Fruit fly (Drosophila melanogaster) whole organism, embryonic: ENCODE measurements around the gene CG13991.

Experiments used
- Abd-B ChIP-seq: fragments of 200-800 bp; sonication (Bioruptor generic); optimal IDR thresholded peaks from 2 replicates; lab custom pipeline; 2018; ENCODE audit warnings: missing biosample characterization, mild to moderate bottlenecking, missing genetic modification characterization, moderate library complexity
- Antp ChIP-seq: fragments of 200-800 bp; sonication (Bioruptor generic); optimal IDR thresholded peaks from 3 replicates; lab custom pipeline; 2016; ENCODE audit warnings: missing biosample characterization, missing genetic modification characterization
- B-H1 ChIP-seq: fragments of 200-800 bp; sonication (Bioruptor generic); IDR thresholded peaks from 3 replicates; pipeline ENCODE4 v1.3.6; 2022; ENCODE audit warnings: missing biosample characterization, missing genetic modification characterization
- Blimp-1 ChIP-seq: fragments of 200-800 bp; sonication (Bioruptor generic); optimal IDR thresholded peaks from 3 replicates; lab custom pipeline; 2018; ENCODE audit warnings: missing biosample characterization, missing genetic modification characterization, mild to moderate bottlenecking, moderate library complexity, missing genetic modification reagents
- CG10274 ChIP-seq: fragments of 200-800 bp; sonication (Bioruptor generic); optimal IDR thresholded peaks from 3 replicates; lab custom pipeline; 2017; ENCODE audit warnings: missing biosample characterization, mild to moderate bottlenecking, missing genetic modification characterization
- CG10959 ChIP-seq: fragments of 200-800 bp; sonication (Bioruptor generic); IDR thresholded peaks from 2 replicates; pipeline ENCODE4 v1.3.6; 2022; ENCODE audit warnings: missing biosample characterization, missing genetic modification characterization
- CG11247 ChIP-seq: fragments of 200-800 bp; sonication (Bioruptor generic); IDR thresholded peaks from 2 replicates; pipeline ENCODE4 v1.3.6; 2022; ENCODE audit warnings: missing biosample characterization, missing genetic modification characterization
- CG11504 ChIP-seq: fragments of 200-800 bp; sonication (Bioruptor generic); optimal IDR thresholded peaks from 3 replicates; lab custom pipeline; 2019; ENCODE audit warnings: missing biosample characterization, mild to moderate bottlenecking, missing genetic modification characterization, moderate library complexity
- CG11560 ChIP-seq: fragments of 200-800 bp; sonication (Bioruptor generic); IDR thresholded peaks from 3 replicates; pipeline ENCODE4 v1.3.6; 2022; ENCODE audit warnings: missing biosample characterization, missing genetic modification characterization
- CG12155 ChIP-seq: fragments of 200-800 bp; sonication (Bioruptor generic); optimal IDR thresholded peaks from 3 replicates; lab custom pipeline; 2016; ENCODE audit warnings: missing biosample characterization, missing genetic modification characterization
- CG12236 ChIP-seq: fragments of 200-800 bp; sonication (Bioruptor generic); optimal IDR thresholded peaks from 2 replicates; lab custom pipeline; 2016; ENCODE audit warnings: missing biosample characterization, missing genetic modification characterization
- CG12299 ChIP-seq: fragments of 200-800 bp; sonication (Bioruptor generic); optimal IDR thresholded peaks from 2 replicates; lab custom pipeline; 2018; ENCODE audit warnings: missing biosample characterization, mild to moderate bottlenecking, missing genetic modification characterization
- CG13624 ChIP-seq: fragments of 200-800 bp; sonication (Bioruptor generic); optimal IDR thresholded peaks from 2 replicates; lab custom pipeline; 2016; ENCODE audit warnings: missing biosample characterization, missing genetic modification characterization
- CG14050 ChIP-seq: fragments of 200-800 bp; sonication (Bioruptor generic); IDR thresholded peaks from 3 replicates; pipeline ENCODE4 v1.3.6; 2022; ENCODE audit warnings: missing biosample characterization, missing genetic modification characterization
- CG14441 ChIP-seq: fragments of 200-800 bp; sonication (Bioruptor generic); IDR thresholded peaks from 2 replicates; pipeline ENCODE4 v1.3.6; 2022; ENCODE audit warnings: missing biosample characterization, missing genetic modification characterization
- CG15011 ChIP-seq: fragments of 200-800 bp; sonication (Bioruptor generic); optimal IDR thresholded peaks from 3 replicates; lab custom pipeline; 2018; ENCODE audit warnings: missing biosample characterization, mild to moderate bottlenecking, missing genetic modification characterization
- CG18764 ChIP-seq: fragments of 200-800 bp; sonication (Bioruptor generic); optimal IDR thresholded peaks from 3 replicates; lab custom pipeline; 2016; ENCODE audit warnings: missing biosample characterization, missing genetic modification characterization
- CG2199 ChIP-seq: fragments of 200-800 bp; sonication (Bioruptor generic); IDR thresholded peaks from 3 replicates; pipeline ENCODE4 v1.3.6; 2022; ENCODE audit warnings: missing biosample characterization, missing genetic modification characterization
- CG30020 ChIP-seq: fragments of 200-800 bp; optimal IDR thresholded peaks from 2 replicates; lab custom pipeline; 2019; ENCODE audit warnings: missing biosample characterization, mild to moderate bottlenecking, missing genetic modification characterization, moderate library complexity
- CG3281 ChIP-seq: fragments of 200-800 bp; sonication (Bioruptor generic); optimal IDR thresholded peaks from 3 replicates; lab custom pipeline; 2017; ENCODE audit warnings: missing biosample characterization, mild to moderate bottlenecking, missing genetic modification characterization
- CG3407 ChIP-seq: fragments of 200-800 bp; sonication (Bioruptor generic); optimal IDR thresholded peaks from 2 replicates; lab custom pipeline; 2018; ENCODE audit warnings: missing biosample characterization, mild to moderate bottlenecking, missing genetic modification characterization
- CG43689 ChIP-seq: fragments of 200-800 bp; sonication (Bioruptor generic); IDR thresholded peaks from 2 replicates; pipeline ENCODE4 v1.3.6; 2022; ENCODE audit warnings: missing biosample characterization, missing genetic modification characterization
- CG6654 ChIP-seq: fragments of 200-800 bp; sonication (Bioruptor generic); optimal IDR thresholded peaks from 2 replicates; lab custom pipeline; 2017; ENCODE audit warnings: missing biosample characterization, mild to moderate bottlenecking, missing genetic modification characterization
- CG6813 ChIP-seq: fragments of 200-800 bp; sonication (Bioruptor generic); optimal IDR thresholded peaks from 2 replicates; lab custom pipeline; 2017; ENCODE audit warnings: missing biosample characterization, missing genetic modification characterization, mild to moderate bottlenecking, moderate library complexity, missing genetic modification reagents
- CG7786 ChIP-seq: fragments of 200-800 bp; sonication (Bioruptor generic); optimal IDR thresholded peaks from 2 replicates; lab custom pipeline; 2016; ENCODE audit warnings: missing biosample characterization, missing genetic modification characterization
- CG8089 ChIP-seq: fragments of 200-800 bp; sonication (Bioruptor generic); optimal IDR thresholded peaks from 3 replicates; lab custom pipeline; 2016; ENCODE audit warnings: missing biosample characterization, missing genetic modification characterization
- CG9609 ChIP-seq: fragments of 200-800 bp; sonication (Bioruptor generic); optimal IDR thresholded peaks from 3 replicates; lab custom pipeline; 2016; ENCODE audit warnings: missing biosample characterization, missing genetic modification characterization
- CkIIα-i1 ChIP-seq: fragments of 200-800 bp; sonication (Bioruptor generic); IDR thresholded peaks from 2 replicates; pipeline ENCODE4 v1.3.6; 2022; ENCODE audit warnings: missing biosample characterization, missing genetic modification characterization
- HmgD ChIP-seq: fragments of 200-800 bp; sonication (Bioruptor generic); optimal IDR thresholded peaks from 3 replicates; lab custom pipeline; 2016; ENCODE audit warnings: missing biosample characterization, missing genetic modification characterization
- NC2β ChIP-seq: fragments of 200-800 bp; sonication (Bioruptor generic); optimal IDR thresholded peaks from 2 replicates; lab custom pipeline; 2016; ENCODE audit warnings: missing biosample characterization, missing genetic modification characterization
- NFAT ChIP-seq: fragments of 200-800 bp; sonication (Bioruptor generic); IDR thresholded peaks from 2 replicates; pipeline ENCODE4 v1.3.6; 2022; ENCODE audit warnings: missing biosample characterization, missing genetic modification characterization
- Nf-YC ChIP-seq: fragments of 200-800 bp; optimal IDR thresholded peaks from 3 replicates; lab custom pipeline; 2019; ENCODE audit warnings: missing biosample characterization, mild to moderate bottlenecking, missing genetic modification characterization, moderate library complexity
- Opbp ChIP-seq: fragments of 200-800 bp; sonication (Bioruptor generic); IDR thresholded peaks from 3 replicates; pipeline ENCODE4 v1.3.6; 2022; ENCODE audit warnings: missing biosample characterization, missing genetic modification characterization; ENCODE audit not compliant: partially characterized antibody
- PHDP ChIP-seq: fragments of 200-800 bp; sonication (Bioruptor generic); optimal IDR thresholded peaks from 3 replicates; lab custom pipeline; 2018; ENCODE audit warnings: missing biosample characterization, mild to moderate bottlenecking, missing genetic modification characterization, moderate library complexity
- Sox102F ChIP-seq: fragments of 200-800 bp; sonication (Bioruptor generic); optimal IDR thresholded peaks from 2 replicates; lab custom pipeline; 2018; ENCODE audit warnings: missing biosample characterization, mild to moderate bottlenecking, missing genetic modification characterization, moderate library complexity
- Sry-β ChIP-seq: fragments of 200-800 bp; sonication (Bioruptor generic); optimal IDR thresholded peaks from 2 replicates; lab custom pipeline; 2018; ENCODE audit warnings: missing biosample characterization, mild to moderate bottlenecking, missing genetic modification characterization, moderate library complexity
- Taf1 ChIP-seq: fragments of 200-800 bp; sonication (Bioruptor generic); IDR thresholded peaks from 2 replicates; pipeline ENCODE4 v1.3.6; 2022; ENCODE audit warnings: missing biosample characterization, missing genetic modification characterization
- chif ChIP-seq, 2 experiments: fragments of 200-800 bp; sonication (Bioruptor generic); optimal IDR thresholded peaks; 3 replicates each; lab custom pipeline; 2016; ENCODE audit warnings: missing biosample characterization in 2 of 2, missing genetic modification characterization in 2 of 2
- dpn ChIP-seq, 2 experiments: fragments of 200-800 bp; sonication (Bioruptor generic); optimal IDR thresholded peaks; 3 replicates each; lab custom pipeline; 2016; ENCODE audit warnings: missing biosample characterization in 2 of 2, missing genetic modification characterization in 2 of 2
- esg ChIP-seq: fragments of 200-800 bp; sonication (Bioruptor generic); conservative IDR thresholded peaks from 2 replicates; pipeline ENCODE4 v1.3.6; 2022; ENCODE audit warnings: missing biosample characterization, missing genetic modification characterization
- ken ChIP-seq: fragments of 200-800 bp; sonication (Bioruptor generic); IDR thresholded peaks from 3 replicates; pipeline ENCODE4 v1.3.6; 2022; ENCODE audit warnings: missing biosample characterization, missing genetic modification characterization
- klu ChIP-seq: fragments of 200-800 bp; sonication (Bioruptor generic); IDR thresholded peaks from 2 replicates; pipeline ENCODE4 v1.3.6; 2022; ENCODE audit warnings: missing biosample characterization, missing genetic modification characterization
- lmd ChIP-seq: fragments of 200-800 bp; sonication (Bioruptor generic); IDR thresholded peaks from 2 replicates; pipeline ENCODE4 v1.3.6; 2022; ENCODE audit warnings: missing biosample characterization, missing genetic modification characterization
- maf-S ChIP-seq: fragments of 200-800 bp; sonication (Bioruptor generic); optimal IDR thresholded peaks from 2 replicates; lab custom pipeline; 2016; ENCODE audit warnings: missing biosample characterization, missing genetic modification characterization
- mld ChIP-seq: fragments of 200-800 bp; sonication (Bioruptor generic); IDR thresholded peaks from 3 replicates; pipeline ENCODE4 v1.3.6; 2022; ENCODE audit warnings: missing biosample characterization, missing genetic modification characterization; ENCODE audit not compliant: partially characterized antibody
- odd ChIP-seq: fragments of 200-800 bp; sonication (Bioruptor generic); optimal IDR thresholded peaks from 2 replicates; lab custom pipeline; 2017; ENCODE audit warnings: missing biosample characterization, mild to moderate bottlenecking, missing genetic modification characterization
- p53 ChIP-seq: fragments of 200-800 bp; sonication (Bioruptor generic); optimal IDR thresholded peaks from 2 replicates; lab custom pipeline; 2016; ENCODE audit warnings: missing biosample characterization, missing genetic modification characterization
- pita ChIP-seq: fragments of 200-800 bp; sonication (Bioruptor generic); optimal IDR thresholded peaks from 2 replicates; lab custom pipeline; 2017; ENCODE audit warnings: missing biosample characterization, mild to moderate bottlenecking, missing genetic modification characterization
- run ChIP-seq: fragments of 200-800 bp; sonication (Bioruptor generic); optimal IDR thresholded peaks from 3 replicates; lab custom pipeline; 2018; ENCODE audit warnings: missing biosample characterization, mild to moderate bottlenecking, missing genetic modification characterization
- tap ChIP-seq: fragments of 200-800 bp; optimal IDR thresholded peaks from 3 replicates; lab custom pipeline; 2019; ENCODE audit warnings: missing biosample characterization, mild to moderate bottlenecking, missing genetic modification characterization, moderate library complexity

The CG13991 gene

dm6 chr2L:6178740-6179633, 39.8 kb downstream of the CG13991 start, which contains the start of gene smal (continued):
- TF ChIP-seq Abd-B (GFP tag; lab: Kevin White, UChicago): no peak
- TF ChIP-seq CG12236: no peak
- peak; percentile 42 for TF ChIP-seq NC2β (GFP tag; lab: Kevin White, UChicago)
- TF ChIP-seq CG10274: no peak
- TF ChIP-seq lmd (GFP tag; lab: Robert Waterston, UW): no peak
- TF ChIP-seq ken (GFP tag; lab: Robert Waterston, UW): no peak
- TF ChIP-seq Taf1 (GFP tag; lab: Robert Waterston, UW): no peak
- peak; percentile 90 for TF ChIP-seq CG2199 (GFP tag; lab: Robert Waterston, UW)
- TF ChIP-seq odd (GFP tag; lab: Kevin White, UChicago): peak; percentile 19
- peak; percentile 2 for TF ChIP-seq PHDP
- TF ChIP-seq CG6813 (GFP tag; lab: Kevin White, UChicago): peak; percentile 45
- TF ChIP-seq maf-S (GFP tag; lab: Kevin White, UChicago): no peak
- no peak for TF ChIP-seq Blimp-1 (GFP tag; lab: Kevin White, UChicago)
- TF ChIP-seq NFAT (GFP tag; lab: Robert Waterston, UW): no peak
- TF ChIP-seq CG14441 (GFP tag; lab: Robert Waterston, UW): no peak
- no peak for TF ChIP-seq CG9609
- no peak for TF ChIP-seq CG30020 (tag; lab: Kevin White, UChicago)
- TF ChIP-seq B-H1: no peak
- TF ChIP-seq CG15011 (GFP tag; lab: Kevin White, UChicago): no peak
- TF ChIP-seq dpn (GFP tag; optimal IDR thresholded peaks at IDR 0.05; lab: Kevin White, UChicago): no peak
- peak; percentile 26; the same call in 1 of the 2 replicates for TF ChIP-seq CG11247 (GFP tag; lab: Robert Waterston, UW)
- TF ChIP-seq Opbp (GFP tag; lab: Robert Waterston, UW): peak; percentile 75; the same call in 2 of the 3 replicates
- peak; percentile 23 for TF ChIP-seq CG12299 (tag; lab: Kevin White, UChicago)
- TF ChIP-seq CG3281: no peak
- TF ChIP-seq CG8089 (GFP tag; lab: Kevin White, UChicago): no peak
- TF ChIP-seq esg (GFP tag; lab: Robert Waterston, UW): no peak
- no peak for TF ChIP-seq CG10959 (GFP tag; lab: Robert Waterston, UW)
- TF ChIP-seq CG7786 (GFP tag; lab: Kevin White, UChicago): no peak
- no peak for TF ChIP-seq klu (GFP tag; lab: Robert Waterston, UW)
- TF ChIP-seq CG3407 (GFP tag; lab: Kevin White, UChicago): no peak
- TF ChIP-seq CG12155 (GFP tag; lab: Kevin White, UChicago): no peak
- no peak for TF ChIP-seq CG13624 (GFP tag; lab: Kevin White, UChicago)
- TF ChIP-seq Sox102F: no peak
- peak; percentile 9 for TF ChIP-seq CG11504 (tag; lab: Kevin White, UChicago)
- no peak for TF ChIP-seq CG18764 (GFP tag; lab: Kevin White, UChicago)
- no peak for TF ChIP-seq run (tag; lab: Kevin White, UChicago)
- TF ChIP-seq p53 (GFP tag; lab: Kevin White, UChicago): no peak
- no peak for TF ChIP-seq CG14050 (GFP tag; lab: Robert Waterston, UW)
- TF ChIP-seq pita (GFP tag; lab: Kevin White, UChicago): no peak
- TF ChIP-seq Antp (GFP tag; lab: Kevin White, UChicago): peak; percentile 4
- no peak for TF ChIP-seq CG6654 (GFP tag; lab: Kevin White, UChicago)
- TF ChIP-seq Nf-YC: peak; percentile 36
- no peak for TF ChIP-seq CG11560
- TF ChIP-seq tap (tag; lab: Kevin White, UChicago): no peak
- no peak for TF ChIP-seq CkIIα-i1
- TF ChIP-seq Sry-β (GFP tag; lab: Kevin White, UChicago): no peak
- peak in 1 of 2 experiments; percentile 50 for TF ChIP-seq chif (GFP tag; optimal IDR thresholded peaks at IDR 0.05; lab: Kevin White, UChicago)
- TF ChIP-seq CG43689 (GFP tag; lab: Robert Waterston, UW): no peak
- peak; percentile 70 for TF ChIP-seq mld (GFP tag; lab: Robert Waterston, UW)
- TF ChIP-seq HmgD (GFP tag; lab: Kevin White, UChicago): no peak
